Fruit fly (Drosophila melanogaster) Kc167 (cell line): ENCODE results near the gene CG15641.

Experiments
- Sin3A ChIP-seq: fragments of >200 bp; optimal IDR thresholded peaks from 2 replicates; lab custom pipeline; 2018; ENCODE audit warnings: missing external identifiers
- h ChIP-seq: fragments of >200 bp; optimal IDR thresholded peaks from 3 replicates; lab custom pipeline; 2018; ENCODE audit warnings: missing external identifiers

- no peak for TF ChIP-seq Sin3A (lab: Kevin White, UChicago)
- no peak for TF ChIP-seq h
Observed at dm6 chrX:15453121-15453520, 14.6 kb upstream of the CG15641 start, which contains the start of gene CG11655.
